Fruit fly (Drosophila melanogaster): ENCODE data around the gene CG18530.

The CG18530 gene

DNA sequence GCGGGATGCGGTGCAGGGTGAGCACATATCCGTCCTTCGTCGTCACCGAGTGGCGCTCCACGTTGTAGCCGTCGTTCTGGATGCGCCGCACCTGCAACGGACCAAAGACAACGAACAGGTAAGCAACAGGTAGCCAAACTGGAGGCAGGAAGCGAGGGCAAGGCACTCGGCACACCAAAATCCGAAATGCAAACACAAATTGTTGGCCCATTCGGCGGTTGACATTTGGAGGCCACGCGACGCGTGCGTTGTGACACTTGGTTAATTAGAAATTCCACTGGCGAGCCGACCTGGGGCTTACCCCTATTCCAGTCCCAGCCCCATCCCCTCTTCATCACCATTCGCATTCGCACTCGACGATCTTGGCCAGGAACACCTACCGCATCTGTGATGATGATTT, 8.5 kb downstream of the CG18530 start:
- TF ChIP-seq Pdp1 (GFP tag; optimal IDR thresholded peaks at IDR 0.05) (no peak), Mrtf (GFP tag; IDR thresholded peaks at IDR 0.05) (no peak), CG3838 (GFP tag; optimal IDR thresholded peaks at IDR 0.05) (no peak), cg (GFP tag; optimal IDR thresholded peaks at IDR 0.05) (no peak), E2f2 (GFP tag; IDR thresholded peaks at IDR 0.05) (no peak), kay (GFP tag; optimal IDR thresholded peaks at IDR 0.05) (no peak), CG1602 (GFP tag; optimal IDR thresholded peaks at IDR 0.05) (no peak), Ets65A (GFP tag) (peak; percentile 84), wek (GFP tag; optimal IDR thresholded peaks at IDR 0.05) (no peak), dmrt11E (tag; optimal IDR thresholded peaks at IDR 0.05) (no peak), lilli (GFP tag; optimal IDR thresholded peaks at IDR 0.05) (no peak), CG12744 (GFP tag; optimal IDR thresholded peaks at IDR 0.05) (no peak), eyg (GFP tag; optimal IDR thresholded peaks at IDR 0.05) (no peak), C15 (GFP tag; IDR thresholded peaks at IDR 0.05) (no peak), CG8478 (optimal IDR thresholded peaks at IDR 0.05) (peak; percentile 71), CG8281 (tag; optimal IDR thresholded peaks at IDR 0.05) (no peak), pho (GFP tag; optimal IDR thresholded peaks at IDR 0.05) (no peak), ERR (GFP tag; optimal IDR thresholded peaks at IDR 0.05) (no peak)

- TF ChIP-seq bab2 (GFP tag; optimal IDR thresholded peaks at IDR 0.05) (no peak), Lpt (GFP tag; optimal IDR thresholded peaks at IDR 0.05) (no peak), crol (GFP tag; IDR thresholded peaks at IDR 0.05) (no peak), vnd (GFP tag; IDR thresholded peaks at IDR 0.05; ENCODE audit: partially characterized antibody) (0 out of 3 replicates have a peak, but pooled peaks have one; percentile 16), Hr51 (GFP tag; optimal IDR thresholded peaks at IDR 0.05) (no peak), Bteb2 (GFP tag; optimal IDR thresholded peaks at IDR 0.05) (no peak)
Observed at dm6 chr3R:12642051-12642532, 8.9 kb downstream of the CG18530 start, which contains the start of gene CG6753. Gene CG6753, minus strand, starts transcription at chr3R:12642482.

- TF ChIP-seq Ssrp (tag; optimal IDR thresholded peaks at IDR 0.05), result peak; percentile 4
- peak; percentile 6 for TF ChIP-seq cwo (GFP tag; optimal IDR thresholded peaks at IDR 0.05)
- TF ChIP-seq CG7271 (tag; optimal IDR thresholded peaks at IDR 0.05), result no peak
- no peak for TF ChIP-seq sna (GFP tag; IDR thresholded peaks at IDR 0.05; ENCODE audit: partially characterized antibody)
- 0 out of 2 replicates have a peak, but pooled peaks have one; percentile 12 for TF ChIP-seq esg (GFP tag; conservative IDR thresholded peaks at IDR 0.05)
- peak; percentile 32 for TF ChIP-seq dmrt99B (tag; optimal IDR thresholded peaks at IDR 0.05)
- TF ChIP-seq CG12391 (tag; optimal IDR thresholded peaks at IDR 0.05), result peak; percentile 5
- no peak for TF ChIP-seq CG10565 (GFP tag; optimal IDR thresholded peaks at IDR 0.05)
- TF ChIP-seq chif (GFP tag; optimal IDR thresholded peaks at IDR 0.05), result no peak
- TF ChIP-seq crc (GFP tag; optimal IDR thresholded peaks at IDR 0.05), result no peak
- TF ChIP-seq CG12155 (GFP tag; optimal IDR thresholded peaks at IDR 0.05), result no peak
- peak; percentile 82; the same call in 1 of the 2 replicates for TF ChIP-seq vvl (GFP tag; IDR thresholded peaks at IDR 0.05)
- 0 out of 3 replicates have a peak, but pooled peaks have one; percentile 51 for TF ChIP-seq ci (GFP tag; IDR thresholded peaks at IDR 0.05)
- peak; percentile 15 for TF ChIP-seq Sox100B (GFP tag; optimal IDR thresholded peaks at IDR 0.05)
- no peak for TF ChIP-seq C15 (GFP tag; IDR thresholded peaks at IDR 0.05)
- 0 out of 2 replicates have a peak, but pooled peaks have one; percentile 7 for TF ChIP-seq ap (GFP tag; IDR thresholded peaks at IDR 0.05)
- TF ChIP-seq sd (tag; optimal IDR thresholded peaks at IDR 0.05), result no peak
- TF ChIP-seq Rfx (GFP tag; IDR thresholded peaks at IDR 0.05), result no peak
- TF ChIP-seq dpn (GFP tag; optimal IDR thresholded peaks at IDR 0.05), result no peak
- TF ChIP-seq Oaz (GFP tag; IDR thresholded peaks at IDR 0.05), result no peak
- peak; percentile 44 for TF ChIP-seq gem (tag; optimal IDR thresholded peaks at IDR 0.05)
- TF ChIP-seq Dref (GFP tag; IDR thresholded peaks at IDR 0.05), result no peak
- peak; percentile 18 for TF ChIP-seq CoRest (tag; optimal IDR thresholded peaks at IDR 0.05)
- TF ChIP-seq vfl (GFP tag; optimal IDR thresholded peaks at IDR 0.05), result no peak
- TF ChIP-seq phol (tag; optimal IDR thresholded peaks at IDR 0.05), result peak; percentile 6
Observed at dm6 chr3R:12644621-12645310, 11.6 kb downstream of the CG18530 start.

Data from whole organism, embryonic.